Worm (Caenorhabditis elegans): ENCODE data around the gene C33F10.4.

C33F10.4 gene

DNA sequence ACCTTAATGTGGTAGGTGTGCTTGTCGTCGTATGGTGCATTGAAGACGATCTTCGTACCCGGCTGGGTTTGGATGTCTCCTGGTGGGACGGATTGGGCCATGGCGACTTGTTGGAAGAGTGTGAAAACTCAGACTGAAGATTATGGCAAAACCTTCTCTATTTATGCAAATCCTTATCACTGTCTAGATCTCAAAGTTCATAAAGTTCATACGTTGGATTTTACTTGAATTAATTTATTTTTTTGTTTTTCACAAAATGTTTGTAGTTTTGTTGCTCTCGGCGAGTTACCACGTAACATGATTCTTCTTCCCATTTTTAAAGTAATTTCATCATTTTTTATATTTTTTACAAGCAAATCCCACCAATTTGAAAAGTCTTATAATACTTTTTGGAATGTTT is 9.4 kb upstream of the C33F10.4 start, which contains the start of gene msp-3:
TSS of gene msp-3 (minus strand) at position 101 of the 400 bp plus-strand sequence.
- no peak for TF ChIP-seq ztf-25 (GFP tag; IDR thresholded peaks at IDR 0.05)
- no peak for TF ChIP-seq fkh-3 (tag; optimal IDR thresholded peaks at IDR 0.05)
- TF ChIP-seq madf-10 (tag; optimal IDR thresholded peaks at IDR 0.05): no peak
- TF ChIP-seq ccch-3 (GFP tag; optimal IDR thresholded peaks at IDR 0.05): no peak
- TF ChIP-seq lin-54 (GFP tag; optimal IDR thresholded peaks at IDR 0.05): no peak
- no peak for TF ChIP-seq ceh-40 (GFP tag; IDR thresholded peaks at IDR 0.05)
- no peak for TF ChIP-seq efl-1 (GFP tag; optimal IDR thresholded peaks at IDR 0.05)
- no peak for TF ChIP-seq akir-1 (GFP tag; optimal IDR thresholded peaks at IDR 0.05)

DNA sequence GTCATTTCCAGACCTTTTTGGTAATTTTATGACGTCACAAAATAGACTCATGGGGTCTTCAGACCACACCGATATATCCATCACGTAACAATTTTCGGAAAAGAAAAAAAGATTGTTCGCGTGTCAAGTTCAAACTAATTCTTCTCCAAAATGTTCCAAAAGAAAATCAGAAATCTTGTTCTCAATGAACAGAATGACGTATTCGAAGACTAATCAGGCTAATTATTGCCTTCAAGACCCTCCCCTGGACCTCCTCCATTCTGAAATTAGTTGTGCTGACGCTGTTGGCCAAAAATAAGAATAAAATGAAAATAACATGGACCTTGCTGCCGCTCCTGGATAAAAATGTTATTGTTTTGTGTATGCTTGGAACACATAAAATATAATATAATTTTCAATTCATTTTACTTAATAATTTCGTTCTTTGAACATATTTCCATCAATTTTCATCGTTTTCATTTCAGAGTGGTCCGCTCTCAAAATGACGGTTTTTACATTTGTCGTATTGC is 5.7 kb upstream of the C33F10.4 start, which contains the start of gene F26G1.15:
TSS of gene F26G1.15 (plus strand) at position 459 of the 509 bp plus-strand sequence.
- TF ChIP-seq atf-7 (tag; optimal IDR thresholded peaks at IDR 0.05) (no peak), nhr-27 (tag; optimal IDR thresholded peaks at IDR 0.05) (no peak), nhr-120 (GFP tag; IDR thresholded peaks at IDR 0.05) (no peak), F23B12.7 (tag; optimal IDR thresholded peaks at IDR 0.05; ENCODE audit: insufficient read depth) (no peak), lin-54 (GFP tag; optimal IDR thresholded peaks at IDR 0.05) (no peak), sdz-38 (tag; optimal IDR thresholded peaks at IDR 0.05) (no peak), nfya-1 (tag; optimal IDR thresholded peaks at IDR 0.05; ENCODE audit: borderline replicate concordance, insufficient read depth) (no peak), efl-1 (GFP tag; optimal IDR thresholded peaks at IDR 0.05) (no peak), nfyb-1 (GFP tag; IDR thresholded peaks at IDR 0.05) (no peak)

DNA sequence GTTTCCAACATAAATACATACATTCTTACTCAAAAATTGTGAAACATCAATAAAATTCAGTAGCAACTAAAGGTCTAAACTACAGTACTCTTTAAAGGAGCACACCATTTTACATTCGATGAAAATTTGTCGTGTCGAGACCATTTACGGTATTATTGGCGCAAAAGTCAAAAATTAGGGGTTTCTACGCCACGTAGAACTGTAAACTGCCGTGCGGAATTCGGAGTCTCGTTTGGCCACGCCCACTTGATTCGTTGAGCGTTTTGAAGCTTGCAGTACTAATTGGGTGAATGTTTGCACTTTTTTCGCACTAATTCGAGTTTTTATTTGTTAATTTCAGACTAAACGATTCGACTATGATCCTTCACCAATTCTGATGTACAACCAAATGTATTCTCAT is 4.9 kb upstream of the C33F10.4 start:
- TF ChIP-seq attf-3 (GFP tag; conservative IDR thresholded peaks at IDR 0.05): peak; percentile 85
- no peak for TF ChIP-seq nhr-120 (GFP tag; IDR thresholded peaks at IDR 0.05)

DNA sequence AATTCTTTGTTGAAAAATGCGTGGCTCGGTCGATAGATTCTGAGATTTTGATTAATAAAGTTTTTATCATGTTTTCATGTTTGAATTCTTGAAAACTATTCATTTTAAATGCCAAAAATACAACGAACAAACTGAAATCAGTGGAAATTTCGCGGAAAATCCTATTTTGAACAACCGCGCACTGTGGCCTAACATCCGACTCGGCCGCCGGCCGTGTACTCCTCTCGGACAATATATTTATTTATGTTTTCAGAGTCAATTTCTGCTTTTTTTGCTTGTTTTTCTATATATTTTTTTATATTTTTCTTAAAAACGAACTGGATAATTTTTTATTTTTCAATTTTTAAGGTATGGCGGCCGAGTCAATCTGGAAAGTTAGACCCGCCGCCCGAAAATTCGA is 4.3 kb upstream of the C33F10.4 start, which contains the start of gene F26G1.1:
TSS of gene F26G1.1 (plus strand) at position 347 of the 400 bp plus-strand sequence.
- TF ChIP-seq tlf-1 (GFP tag; optimal IDR thresholded peaks at IDR 0.05) (peak; percentile 6), bed-2 (GFP tag; IDR thresholded peaks at IDR 0.05) (peak; percentile 60; the same call in 1 of the 2 replicates), ceh-58 (GFP tag; IDR thresholded peaks at IDR 0.05) (no peak), snpc-3.4 (tag; optimal IDR thresholded peaks at IDR 0.05) (no peak), ztf-22 (GFP tag; optimal IDR thresholded peaks at IDR 0.05) (no peak), aptf-3 (GFP tag; IDR thresholded peaks at IDR 0.05) (no peak), zim-3 (tag; optimal IDR thresholded peaks at IDR 0.05) (no peak), B0035.1 (tag; optimal IDR thresholded peaks at IDR 0.05) (no peak), madf-10 (tag; optimal IDR thresholded peaks at IDR 0.05) (peak; percentile 24), K11D2.4 (GFP tag; IDR thresholded peaks at IDR 0.05) (peak; percentile 62), hlh-26 (GFP tag; conservative IDR thresholded peaks at IDR 0.05) (no peak), F57C9.4 (tag; optimal IDR thresholded peaks at IDR 0.05) (no peak), attf-3 (GFP tag; conservative IDR thresholded peaks at IDR 0.05) (peak; percentile 78), pbrm-1 (GFP tag; IDR thresholded peaks at IDR 0.05) (no peak), attf-5 (GFP tag; optimal IDR thresholded peaks at IDR 0.05) (peak; percentile 5), sea-2 (GFP tag; IDR thresholded peaks at IDR 0.05) (no peak), cebp-2 (GFP tag; IDR thresholded peaks at IDR 0.05) (no peak), nfya-1 (tag; optimal IDR thresholded peaks at IDR 0.05; ENCODE audit: borderline replicate concordance, insufficient read depth) (no peak), akir-1 (GFP tag; optimal IDR thresholded peaks at IDR 0.05) (no peak), ztf-26 (tag; optimal IDR thresholded peaks at IDR 0.05) (no peak), Y79H2A.3 (GFP tag; conservative IDR thresholded peaks at IDR 0.05) (no peak), F57A8.1 (GFP tag; optimal IDR thresholded peaks at IDR 0.05) (no peak), ztf-25 (GFP tag; IDR thresholded peaks at IDR 0.05) (0 out of 2 replicates have a peak, but pooled peaks have one; percentile 18), B0336.3 (GFP tag; IDR thresholded peaks at IDR 0.05) (no peak), Y56A3A.18 (GFP tag; IDR thresholded peaks at IDR 0.05) (no peak), F37B4.10 (GFP tag; IDR thresholded peaks at IDR 0.05) (no peak), unc-130 (GFP tag; optimal IDR thresholded peaks at IDR 0.05) (peak; percentile 81), Y95B8A.8 (GFP tag; IDR thresholded peaks at IDR 0.05) (no peak), mes-4 (tag; optimal IDR thresholded peaks at IDR 0.05) (no peak), Y67H2A.10 (GFP tag; conservative IDR thresholded peaks at IDR 0.05) (no peak), F52B5.7 (tag; optimal IDR thresholded peaks at IDR 0.05) (no peak), hmg-20 (GFP tag; IDR thresholded peaks at IDR 0.05) (0 out of 2 replicates have a peak, but pooled peaks have one; percentile 37)
